Worm (Caenorhabditis elegans): ENCODE measurements around the gene nhr-28.

Gene nhr-28

ce11 chrX:16354598-16355211 is at the start of gene nhr-28:
Gene nhr-28 (plus strand): TSS chrX:16354976.
- no peak for TF ChIP-seq unc-62 (GFP tag; optimal IDR thresholded peaks at IDR 0.05)

DNA sequence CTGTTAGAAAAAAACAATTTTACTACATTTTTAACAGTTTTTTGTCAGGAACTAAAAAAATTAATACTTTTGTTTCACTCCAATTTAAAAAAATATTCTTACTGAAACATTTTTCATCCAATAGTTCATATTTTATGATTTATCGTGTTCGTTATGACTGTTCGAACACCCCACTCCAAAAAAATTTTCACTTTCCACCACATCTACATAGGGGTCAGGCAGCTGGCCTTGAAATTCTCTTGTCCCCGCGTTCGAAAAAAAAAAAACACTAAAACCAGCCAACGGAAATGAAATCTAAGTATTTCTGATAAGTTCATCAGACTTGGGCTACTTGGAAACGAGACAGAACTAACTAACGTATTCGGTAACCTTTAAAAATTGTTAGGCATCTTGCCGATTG is 48.6 kb upstream of the nhr-28 start, which contains the start of gene twk-22:
TSS of gene twk-22 (plus strand) at position 301 of the 400 bp plus-strand sequence.
- no peak for TF ChIP-seq unc-62 (GFP tag; optimal IDR thresholded peaks at IDR 0.05)

ce11 chrX:16309705-16310104 is 45.1 kb upstream of the nhr-28 start:
- TF ChIP-seq unc-62 (GFP tag; optimal IDR thresholded peaks at IDR 0.05) = no peak

DNA sequence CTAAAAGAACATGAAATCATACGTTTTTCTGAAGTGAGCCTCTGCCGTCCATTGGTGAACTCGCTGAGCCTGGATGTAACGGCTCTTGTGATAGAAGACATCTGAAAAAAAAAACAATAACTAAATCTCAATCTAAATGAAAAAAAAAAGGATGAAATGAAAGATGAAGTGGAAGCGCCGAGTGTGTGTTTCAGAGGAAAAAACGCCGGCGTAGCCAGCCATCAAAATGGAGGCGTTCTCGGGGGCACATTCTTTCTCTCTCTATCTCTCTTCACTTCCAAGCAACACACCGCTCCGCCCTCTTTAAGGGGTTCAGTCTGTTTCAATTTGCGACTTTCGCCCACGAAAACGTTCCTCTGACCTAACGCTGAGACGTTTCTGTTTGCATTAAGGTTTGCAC is 37.1 kb upstream of the nhr-28 start, which contains the start of gene T01B4.3:
TSS of gene T01B4.3 (minus strand) at position 101 of the 400 bp plus-strand sequence.
- TF ChIP-seq unc-62 (GFP tag; optimal IDR thresholded peaks at IDR 0.05) = no peak

- TF ChIP-seq unc-62 (GFP tag; optimal IDR thresholded peaks at IDR 0.05) = no peak
These were observed 36.5 kb upstream of the nhr-28 start for ce11 chrX:16318248-16318647.

DNA sequence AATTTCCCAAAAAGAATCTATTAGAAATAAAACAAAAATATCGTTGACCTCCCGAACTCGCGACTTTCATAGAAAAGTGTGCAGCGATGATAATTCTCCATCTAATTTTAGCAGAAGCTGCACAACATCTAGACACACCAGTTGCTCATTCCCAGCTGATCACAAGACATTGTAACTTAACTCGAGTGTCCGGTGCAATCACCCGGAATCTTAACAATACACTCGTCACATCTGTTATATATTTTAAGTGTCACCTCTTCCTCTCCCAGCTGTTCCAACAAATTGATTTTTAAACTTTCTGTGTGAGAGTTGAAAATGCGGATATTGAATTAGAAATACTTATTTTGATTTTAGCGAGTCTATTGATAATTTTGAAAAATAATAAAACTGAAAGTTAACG is 33.4 kb upstream of the nhr-28 start:
- TF ChIP-seq unc-62 (GFP tag; optimal IDR thresholded peaks at IDR 0.05) = no peak

DNA sequence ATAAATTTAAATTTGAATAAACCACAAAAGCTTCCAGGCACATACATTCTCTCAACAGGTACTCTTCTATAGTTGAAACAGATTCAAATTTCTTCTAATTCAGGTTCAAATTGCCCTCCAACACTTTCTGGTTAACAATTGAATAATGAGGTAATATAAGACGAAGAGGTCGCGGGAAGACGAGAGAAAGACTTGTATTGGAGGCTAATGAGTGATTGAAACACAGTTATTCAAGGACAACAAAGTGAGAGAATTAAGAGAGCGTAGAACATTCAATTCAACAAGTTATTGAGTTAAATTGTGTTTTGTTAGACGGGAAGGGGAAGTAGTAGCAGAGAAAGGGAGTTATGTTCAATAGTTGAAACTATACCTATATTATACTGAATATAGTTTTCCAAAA is 32.9 kb upstream of the nhr-28 start:
- no peak for TF ChIP-seq unc-62 (GFP tag; optimal IDR thresholded peaks at IDR 0.05)

- TF ChIP-seq unc-62 (GFP tag; optimal IDR thresholded peaks at IDR 0.05) = no peak
These were observed 30.6 kb upstream of the nhr-28 start for ce11 chrX:16324222-16324621.

- TF ChIP-seq unc-62 (GFP tag; optimal IDR thresholded peaks at IDR 0.05) = no peak
These were observed 27.5 kb upstream of the nhr-28 start for ce11 chrX:16327229-16327628.

DNA sequence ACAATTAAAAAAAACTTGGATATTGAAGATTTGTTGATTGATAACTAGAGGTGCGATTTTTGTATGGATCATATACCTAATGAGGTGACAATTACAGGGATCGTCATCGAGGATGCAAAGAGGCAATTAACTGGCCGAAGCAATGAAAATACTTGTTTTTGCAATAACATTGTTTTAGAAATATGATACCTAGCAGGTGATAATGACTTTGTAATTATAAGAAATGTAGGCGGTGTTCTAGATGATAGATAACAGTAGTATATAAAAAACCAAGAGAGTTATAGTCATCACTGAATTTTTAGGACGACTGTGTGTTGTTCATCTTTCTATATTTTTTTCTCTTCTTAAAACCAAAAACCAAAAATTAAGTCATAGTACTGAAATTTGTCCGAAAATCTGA is 26.4 kb upstream of the nhr-28 start, which contains the start of gene C11G6.2:
TSS of gene C11G6.2 (plus strand) at position 301 of the 400 bp plus-strand sequence.
- TF ChIP-seq unc-62 (GFP tag; optimal IDR thresholded peaks at IDR 0.05) = no peak

DNA sequence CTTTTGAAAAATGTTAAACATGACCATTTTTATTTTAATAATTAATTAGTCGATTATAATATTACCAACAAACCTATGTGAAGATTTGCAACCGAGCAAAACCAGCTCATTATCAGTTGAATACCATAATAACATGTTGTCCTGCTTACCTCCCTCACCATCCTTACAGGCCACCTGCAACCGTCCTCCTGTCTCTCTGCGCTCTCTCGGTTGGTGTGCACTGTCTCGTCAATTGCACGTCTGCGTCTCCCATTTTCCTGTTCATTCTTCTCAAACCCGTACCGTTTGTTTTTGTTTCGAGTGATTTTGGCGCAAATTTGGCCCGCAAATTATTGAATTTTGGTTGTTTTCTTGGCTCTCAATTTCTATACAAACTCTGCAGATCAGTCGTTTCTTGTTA is 23.4 kb upstream of the nhr-28 start:
- TF ChIP-seq unc-62 (GFP tag; optimal IDR thresholded peaks at IDR 0.05) = no peak

ce11 chrX:16331932-16332485 is 22.8 kb upstream of the nhr-28 start, which contains the start of gene taf-3:
Gene taf-3 (plus strand): TSS chrX:16332435.
- no peak for TF ChIP-seq unc-62 (GFP tag; optimal IDR thresholded peaks at IDR 0.05)

ce11 chrX:16335396-16335795 is 19.4 kb upstream of the nhr-28 start:
- no peak for TF ChIP-seq unc-62 (GFP tag; optimal IDR thresholded peaks at IDR 0.05)

DNA sequence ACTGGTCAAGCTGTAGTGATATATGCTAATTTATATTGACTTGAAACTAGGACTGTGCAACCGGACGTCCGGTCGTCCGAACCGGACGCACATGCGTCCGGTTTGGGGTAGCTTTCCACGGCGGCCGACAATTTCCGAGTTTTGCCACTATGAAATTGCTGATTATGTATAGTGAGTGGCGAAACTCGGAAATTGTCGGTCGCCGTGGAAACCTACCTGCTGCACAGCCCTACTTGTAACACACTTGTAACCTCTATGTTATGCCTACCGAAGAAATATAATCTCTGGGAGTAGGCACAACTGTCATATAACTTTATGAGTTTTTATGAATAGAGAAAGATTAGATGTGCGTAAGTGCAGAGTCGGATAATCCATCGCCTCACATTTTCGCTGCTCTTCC is 17.8 kb upstream of the nhr-28 start:
- no peak for TF ChIP-seq unc-62 (GFP tag; optimal IDR thresholded peaks at IDR 0.05)

DNA sequence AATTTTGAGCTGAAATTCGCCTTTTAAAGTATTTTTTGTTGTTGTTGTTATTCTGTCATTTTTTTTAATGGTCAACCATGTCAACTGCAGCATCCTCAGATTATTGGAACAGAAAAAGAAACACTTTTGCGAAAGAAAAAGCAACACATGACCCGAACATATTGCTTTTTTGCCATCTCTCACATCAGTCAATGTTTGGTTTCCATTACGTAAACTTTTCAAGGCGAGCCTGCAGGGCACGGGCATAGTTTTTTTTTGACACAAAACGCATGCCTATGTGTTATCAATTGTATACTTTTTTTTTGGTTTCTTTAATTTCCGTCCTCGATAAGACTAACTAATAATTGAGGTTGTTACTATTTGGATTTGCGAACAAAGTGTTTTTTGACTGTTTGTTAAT is 17.4 kb upstream of the nhr-28 start:
- TF ChIP-seq unc-62 (GFP tag; optimal IDR thresholded peaks at IDR 0.05) = no peak

DNA sequence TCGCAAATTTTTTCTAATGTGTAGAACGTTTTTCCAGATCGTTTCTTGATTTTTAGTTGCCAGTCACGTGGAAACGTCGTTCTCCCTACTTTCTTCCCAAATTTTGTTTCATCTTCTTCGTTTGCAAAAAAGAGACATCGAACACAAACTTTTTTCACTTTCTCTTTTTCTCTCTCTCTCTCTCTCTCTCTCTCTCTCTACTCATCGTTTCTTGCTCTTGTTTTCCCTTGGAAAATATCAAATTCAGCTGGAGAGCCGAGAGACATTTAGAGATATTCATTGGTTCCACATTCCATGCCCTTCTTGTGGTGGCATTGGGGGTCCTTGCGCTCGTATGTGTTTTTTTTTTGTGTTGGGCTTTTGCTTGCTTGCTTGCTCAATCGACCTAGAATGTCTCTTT is 15.6 kb upstream of the nhr-28 start:
- TF ChIP-seq unc-62 (GFP tag; optimal IDR thresholded peaks at IDR 0.05) = no peak

ce11 chrX:16341838-16342237 is 12.9 kb upstream of the nhr-28 start:
- no peak for TF ChIP-seq unc-62 (GFP tag; optimal IDR thresholded peaks at IDR 0.05)

ce11 chrX:16342256-16342655 is 12.5 kb upstream of the nhr-28 start:
- TF ChIP-seq unc-62 (GFP tag; optimal IDR thresholded peaks at IDR 0.05) = no peak
